Fruit fly (Drosophila melanogaster) whole organism, embryonic: ENCODE data around the gene CG42819.

Source experiments
- Bdp1 ChIP-seq: fragments of 200-800 bp; sonication (Bioruptor generic); optimal IDR thresholded peaks from 3 replicates; lab custom pipeline; 2016; ENCODE audit warnings: missing biosample characterization, missing genetic modification characterization
- Blimp-1 ChIP-seq: fragments of 200-800 bp; sonication (Bioruptor generic); optimal IDR thresholded peaks from 3 replicates; lab custom pipeline; 2018; ENCODE audit warnings: missing biosample characterization, missing genetic modification characterization, mild to moderate bottlenecking, moderate library complexity, missing genetic modification reagents
- BtbVII ChIP-seq: fragments of 200-800 bp; sonication (Bioruptor generic); optimal IDR thresholded peaks from 3 replicates; lab custom pipeline; 2017; ENCODE audit warnings: missing biosample characterization, mild to moderate bottlenecking, missing genetic modification characterization
- CG11723 ChIP-seq: fragments of 200-800 bp; sonication (Bioruptor generic); optimal IDR thresholded peaks from 2 replicates; lab custom pipeline; 2017; ENCODE audit warnings: missing biosample characterization, mild to moderate bottlenecking, missing genetic modification characterization
- CG12104 ChIP-seq: fragments of 200-800 bp; sonication (Bioruptor generic); optimal IDR thresholded peaks from 3 replicates; lab custom pipeline; 2016; ENCODE audit warnings: missing biosample characterization, missing genetic modification characterization
- CG12391 ChIP-seq: fragments of 200-800 bp; sonication (Bioruptor generic); optimal IDR thresholded peaks from 3 replicates; lab custom pipeline; 2018; ENCODE audit warnings: missing biosample characterization, mild to moderate bottlenecking, missing genetic modification characterization, moderate library complexity
- CG14014 ChIP-seq: fragments of 200-800 bp; sonication (Bioruptor generic); IDR thresholded peaks from 2 replicates; pipeline ENCODE4 v1.3.6; 2022; ENCODE audit warnings: missing biosample characterization, missing genetic modification characterization
- CG1529 ChIP-seq: fragments of 200-800 bp; sonication (Bioruptor generic); optimal IDR thresholded peaks from 3 replicates; lab custom pipeline; 2018; ENCODE audit warnings: missing biosample characterization, missing genetic modification characterization
- CG1647 ChIP-seq: fragments of 200-800 bp; sonication (Bioruptor generic); optimal IDR thresholded peaks from 3 replicates; lab custom pipeline; 2016; ENCODE audit warnings: missing biosample characterization, missing genetic modification characterization
- CG18011 ChIP-seq: fragments of 200-800 bp; sonication (Bioruptor generic); optimal IDR thresholded peaks from 2 replicates; lab custom pipeline; 2017; ENCODE audit warnings: missing biosample characterization, missing genetic modification characterization, mild to moderate bottlenecking, moderate library complexity, missing genotype
- CG31365 ChIP-seq: fragments of 200-800 bp; sonication (Bioruptor generic); optimal IDR thresholded peaks from 2 replicates; lab custom pipeline; 2018; ENCODE audit warnings: missing biosample characterization, mild to moderate bottlenecking, missing genetic modification characterization
- CG32532 ChIP-seq: fragments of 200-800 bp; sonication (Bioruptor generic); IDR thresholded peaks from 2 replicates; pipeline ENCODE4 v1.3.6; 2022; ENCODE audit warnings: missing biosample characterization, missing genetic modification characterization
- CG3847 ChIP-seq: fragments of 200-800 bp; sonication (Bioruptor generic); IDR thresholded peaks from 2 replicates; pipeline ENCODE4 v1.3.6; 2022; ENCODE audit warnings: missing biosample characterization, missing genetic modification characterization
- CG6689 ChIP-seq: fragments of 200-800 bp; sonication (Bioruptor generic); IDR thresholded peaks from 2 replicates; pipeline ENCODE4 v1.3.6; 2022; ENCODE audit warnings: missing biosample characterization, missing genetic modification characterization
- CG6765 ChIP-seq: fragments of 200-800 bp; sonication (Bioruptor generic); optimal IDR thresholded peaks from 3 replicates; lab custom pipeline; 2017; ENCODE audit warnings: missing biosample characterization, mild to moderate bottlenecking, missing genetic modification characterization
- CG6791 ChIP-seq: fragments of 200-800 bp; sonication (Bioruptor generic); IDR thresholded peaks from 3 replicates; pipeline ENCODE4 v1.3.6; 2022; ENCODE audit warnings: missing biosample characterization, missing genetic modification characterization; ENCODE audit not compliant: partially characterized antibody
- CG6813 ChIP-seq: fragments of 200-800 bp; sonication (Bioruptor generic); optimal IDR thresholded peaks from 2 replicates; lab custom pipeline; 2017; ENCODE audit warnings: missing biosample characterization, missing genetic modification characterization, mild to moderate bottlenecking, moderate library complexity, missing genetic modification reagents
- CG7357 ChIP-seq: fragments of 200-800 bp; sonication (Bioruptor generic); IDR thresholded peaks from 3 replicates; pipeline ENCODE4 v1.3.6; 2022; ENCODE audit warnings: missing biosample characterization, missing genetic modification characterization
- CG7372 ChIP-seq: fragments of 200-800 bp; sonication (Bioruptor generic); IDR thresholded peaks from 2 replicates; pipeline ENCODE4 v1.3.6; 2022; ENCODE audit warnings: missing biosample characterization, missing genetic modification characterization
- CG7987 ChIP-seq: fragments of 200-800 bp; sonication (Bioruptor generic); optimal IDR thresholded peaks from 2 replicates; lab custom pipeline; 2018; ENCODE audit warnings: missing biosample characterization, mild to moderate bottlenecking, missing genetic modification characterization, moderate library complexity
- CG9609 ChIP-seq: fragments of 200-800 bp; sonication (Bioruptor generic); optimal IDR thresholded peaks from 3 replicates; lab custom pipeline; 2016; ENCODE audit warnings: missing biosample characterization, missing genetic modification characterization
- CG9876 ChIP-seq: fragments of 200-800 bp; sonication (Bioruptor generic); optimal IDR thresholded peaks from 2 replicates; lab custom pipeline; 2016; ENCODE audit warnings: missing biosample characterization, missing genetic modification characterization
- Chrac-16 ChIP-seq: fragments of 200-800 bp; sonication (Bioruptor generic); optimal IDR thresholded peaks from 3 replicates; lab custom pipeline; 2016; ENCODE audit warnings: missing biosample characterization, missing genetic modification characterization
- Dbx ChIP-seq: fragments of 200-800 bp; sonication (Bioruptor generic); IDR thresholded peaks from 3 replicates; pipeline ENCODE4 v1.3.6; 2022; ENCODE audit warnings: missing biosample characterization, missing genetic modification characterization
- Med ChIP-seq: fragments of 200-800 bp; sonication (Bioruptor generic); peaks from one replicate; lab custom pipeline; 2016; ENCODE audit warnings: missing biosample characterization, missing genetic modification characterization, mild to moderate bottlenecking, inconsistent platforms, moderate library complexity
- Meics ChIP-seq: fragments of 200-800 bp; sonication (Bioruptor generic); optimal IDR thresholded peaks from 2 replicates; lab custom pipeline; 2017; ENCODE audit warnings: missing biosample characterization, mild to moderate bottlenecking, missing genetic modification characterization
- Mrtf ChIP-seq: fragments of 200-800 bp; sonication (Bioruptor generic); IDR thresholded peaks from 3 replicates; pipeline ENCODE4 v1.3.6; 2022; ENCODE audit warnings: missing biosample characterization, missing genetic modification characterization
- Ravus ChIP-seq: fragments of 200-800 bp; sonication (Bioruptor generic); IDR thresholded peaks from 2 replicates; pipeline ENCODE4 v1.3.6; 2022; ENCODE audit warnings: missing biosample characterization, missing genetic modification characterization
- Xbp1 ChIP-seq: fragments of 200-800 bp; sonication (Bioruptor generic); optimal IDR thresholded peaks from 3 replicates; lab custom pipeline; 2016; ENCODE audit warnings: missing biosample characterization, mild to moderate bottlenecking, missing genetic modification characterization
- al ChIP-seq: fragments of 200-800 bp; sonication (Bioruptor generic); IDR thresholded peaks from 2 replicates; pipeline ENCODE4 v1.3.6; 2022; ENCODE audit warnings: missing biosample characterization, missing genetic modification characterization
- caup ChIP-seq: fragments of 200-800 bp; sonication (Bioruptor generic); optimal IDR thresholded peaks from 3 replicates; lab custom pipeline; 2017; ENCODE audit warnings: missing biosample characterization, mild to moderate bottlenecking, missing genetic modification characterization, moderate library complexity; ENCODE audit not compliant: severe bottlenecking
- crc ChIP-seq: fragments of 200-800 bp; sonication (Bioruptor generic); optimal IDR thresholded peaks from 2 replicates; lab custom pipeline; 2016; ENCODE audit warnings: missing biosample characterization, missing genetic modification characterization
- emc ChIP-seq: fragments of 200-800 bp; sonication (Bioruptor generic); optimal IDR thresholded peaks from 2 replicates; lab custom pipeline; 2016; ENCODE audit warnings: missing biosample characterization, missing genetic modification characterization
- lbe ChIP-seq: fragments of 200-800 bp; sonication (Bioruptor generic); optimal IDR thresholded peaks from 2 replicates; lab custom pipeline; 2016; ENCODE audit warnings: missing biosample characterization, mild to moderate bottlenecking, missing genetic modification characterization
- lilli ChIP-seq: fragments of 200-800 bp; sonication (Bioruptor generic); optimal IDR thresholded peaks from 3 replicates; lab custom pipeline; 2016; ENCODE audit warnings: missing biosample characterization, missing genetic modification characterization
- nmo ChIP-seq: fragments of 200-800 bp; sonication (Bioruptor generic); optimal IDR thresholded peaks from 2 replicates; lab custom pipeline; 2018; ENCODE audit warnings: missing biosample characterization, mild to moderate bottlenecking, missing genetic modification characterization, moderate library complexity
- otp ChIP-seq: fragments of 200-800 bp; sonication (Bioruptor generic); IDR thresholded peaks from 3 replicates; pipeline ENCODE4, ENCODE4 v1.3.6; 2022; ENCODE audit warnings: missing biosample characterization, missing genetic modification characterization
- p53 ChIP-seq: fragments of 200-800 bp; sonication (Bioruptor generic); optimal IDR thresholded peaks from 2 replicates; lab custom pipeline; 2016; ENCODE audit warnings: missing biosample characterization, missing genetic modification characterization
- row ChIP-seq: fragments of 200-800 bp; sonication (Bioruptor generic); IDR thresholded peaks from 3 replicates; pipeline ENCODE4 v1.3.6; 2022; ENCODE audit warnings: missing biosample characterization, missing genetic modification characterization
- slbo ChIP-seq: fragments of 200-800 bp; sonication (Bioruptor generic); IDR thresholded peaks from 2 replicates; pipeline ENCODE4 v1.3.6; 2022; ENCODE audit warnings: missing biosample characterization, missing genetic modification characterization
- slou ChIP-seq: fragments of 200-800 bp; sonication (Bioruptor generic); optimal IDR thresholded peaks from 3 replicates; lab custom pipeline; 2016; ENCODE audit warnings: missing biosample characterization, missing genetic modification characterization
- twi ChIP-seq: fragments of 200-800 bp; optimal IDR thresholded peaks from 2 replicates; lab custom pipeline; 2019; ENCODE audit warnings: missing biosample characterization, mild to moderate bottlenecking, missing genetic modification characterization, moderate library complexity

CG42819 gene

DNA sequence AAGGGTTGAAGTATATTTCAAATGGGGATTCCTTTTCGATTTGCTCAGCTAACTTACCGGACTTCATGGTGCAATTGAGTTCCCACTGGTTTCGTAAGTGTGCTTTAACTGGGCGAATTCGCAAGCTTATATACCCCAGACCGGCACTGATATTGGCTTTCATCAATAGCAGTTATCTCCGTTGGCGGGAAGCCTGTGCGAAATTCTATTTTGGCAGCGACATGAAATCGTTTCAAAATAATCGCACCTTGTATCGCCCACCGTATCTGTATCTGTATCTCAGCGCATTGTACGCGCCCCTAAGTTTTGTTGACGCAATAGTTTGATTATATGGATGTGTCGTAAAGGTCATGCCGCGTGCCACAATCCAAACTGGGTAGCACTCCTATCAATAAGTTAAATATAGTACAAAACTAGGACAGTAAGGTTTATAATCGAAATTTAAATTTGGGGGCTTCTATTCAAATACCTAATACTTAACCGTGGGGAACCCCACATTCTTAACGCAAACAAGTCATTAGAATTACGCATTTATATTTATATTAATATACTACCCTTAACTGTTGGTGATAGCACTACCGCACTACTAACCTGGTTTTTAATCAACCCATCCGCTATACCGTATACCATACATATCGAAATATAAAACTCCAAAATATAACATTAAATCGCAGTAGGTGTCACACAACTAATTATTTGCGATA, 7.0 kb upstream of the CG42819 start, which contains the start of the genes Peritrophin-15a and CG13385:
Peritrophin-15a (minus strand) TSS at position 101 of the 704 bp plus-strand sequence.
CG13385 (plus strand) TSS at position 654 of the 704 bp plus-strand sequence.
- TF ChIP-seq CG6791 (GFP tag; lab: Robert Waterston, UW): no peak

DNA sequence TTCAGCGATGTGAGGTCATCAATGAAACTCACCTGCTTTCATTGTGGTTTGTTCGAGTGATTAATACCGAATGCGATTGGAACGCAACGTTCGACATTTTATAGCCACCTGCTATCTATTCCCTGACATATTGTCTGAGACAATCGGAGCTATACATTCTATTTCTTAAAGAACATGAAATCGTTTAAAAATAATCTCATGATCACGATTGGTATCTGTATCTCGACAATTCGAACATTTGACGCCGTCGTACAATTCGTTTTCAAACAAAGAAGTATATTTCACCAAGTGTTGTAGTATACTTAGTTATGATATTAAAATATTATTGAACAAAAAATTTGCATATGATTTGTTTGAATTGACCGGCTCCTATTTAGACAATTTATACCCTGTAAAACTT, 5.7 kb upstream of the CG42819 start, which contains the start of gene Peritrophin-15b:
Peritrophin-15b (minus strand) TSS at position 101 of the 400 bp plus-strand sequence.
- no peak for TF ChIP-seq CG12104
- TF ChIP-seq CG14014 (GFP tag; lab: Robert Waterston, UW): no peak
- TF ChIP-seq CG1529 (GFP tag; lab: Kevin White, UChicago): no peak
- no peak for TF ChIP-seq slbo
- no peak for TF ChIP-seq row (GFP tag; lab: Robert Waterston, UW)
- no peak for TF ChIP-seq CG32532 (GFP tag; lab: Robert Waterston, UW)
- TF ChIP-seq Dbx (GFP tag; lab: Robert Waterston, UW): no peak
- TF ChIP-seq otp (GFP tag; lab: Robert Waterston, UW): no peak
- TF ChIP-seq CG31365 (tag; lab: Kevin White, UChicago): no peak
- no peak for TF ChIP-seq CG12391
- no peak for TF ChIP-seq p53 (GFP tag; lab: Kevin White, UChicago)
- TF ChIP-seq CG18011: no peak
- TF ChIP-seq CG7357 (GFP tag; lab: Robert Waterston, UW): no peak
- TF ChIP-seq CG9876 (GFP tag; lab: Kevin White, UChicago): no peak
- no peak for TF ChIP-seq twi
- no peak for TF ChIP-seq CG11723
- no peak for TF ChIP-seq CG6765 (GFP tag; lab: Kevin White, UChicago)

DNA sequence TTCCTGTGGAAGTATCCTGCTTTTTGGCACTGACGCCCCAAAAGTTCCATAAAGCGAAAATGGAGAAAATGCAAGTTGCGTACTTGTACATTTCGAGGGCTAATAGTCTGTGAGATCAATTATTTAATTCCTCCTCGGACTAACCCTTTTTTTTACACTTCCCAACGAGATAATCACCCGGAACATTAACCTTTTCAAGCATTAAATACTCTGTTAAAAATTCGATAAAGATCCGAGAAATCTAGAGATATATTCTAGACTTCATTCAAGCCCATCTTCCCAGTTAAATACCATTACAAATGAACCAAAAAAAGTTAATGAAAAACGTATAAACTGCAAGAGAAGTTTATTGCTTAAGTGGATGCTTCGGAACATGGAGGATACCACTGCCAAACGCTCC, 5.0 kb upstream of the CG42819 start, which contains the start of gene lectin-29Ca:
lectin-29Ca (minus strand) TSS at position 101 of the 400 bp plus-strand sequence.
- no peak for TF ChIP-seq Xbp1 (GFP tag; lab: Kevin White, UChicago)
- TF ChIP-seq CG7372: no peak
- TF ChIP-seq al: no peak
- TF ChIP-seq Med (GFP tag; lab: Kevin White, UChicago): no peak
- TF ChIP-seq CG3847 (GFP tag; lab: Robert Waterston, UW): no peak
- TF ChIP-seq nmo (GFP tag; lab: Kevin White, UChicago): no peak
- no peak for TF ChIP-seq crc (GFP tag; lab: Kevin White, UChicago)
- no peak for TF ChIP-seq slou (GFP tag; lab: Kevin White, UChicago)
- TF ChIP-seq CG9609: no peak
- TF ChIP-seq Mrtf: no peak
- no peak for TF ChIP-seq CG1647 (GFP tag; lab: Kevin White, UChicago)

DNA sequence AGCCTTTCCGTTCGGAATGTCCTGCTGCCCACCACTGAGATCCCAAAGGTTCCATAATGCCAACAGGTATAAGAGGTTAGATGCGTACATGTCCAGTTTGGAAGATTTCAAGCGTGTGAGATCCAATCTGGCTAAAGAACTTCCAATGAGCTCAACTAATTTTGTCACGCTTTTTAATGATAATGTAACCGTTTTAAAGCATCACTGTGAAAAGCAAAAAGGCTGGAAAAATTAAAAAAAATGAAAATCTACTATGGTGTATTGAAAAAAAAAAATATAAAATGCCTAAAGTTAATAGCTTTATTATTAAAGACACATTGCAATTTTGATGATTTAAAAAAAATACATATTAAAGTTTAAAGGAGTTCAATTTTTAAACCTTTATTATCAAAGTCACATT, 4.0 kb upstream of the CG42819 start, which contains the start of gene Acp29AB:
Acp29AB (minus strand) TSS at position 101 of the 400 bp plus-strand sequence.
- no peak for TF ChIP-seq CG6813 (GFP tag; lab: Kevin White, UChicago)
- TF ChIP-seq BtbVII: no peak
- no peak for TF ChIP-seq Bdp1 (GFP tag; lab: Kevin White, UChicago)
- TF ChIP-seq Ravus: no peak
- no peak for TF ChIP-seq lilli (GFP tag; lab: Kevin White, UChicago)
- TF ChIP-seq lbe (GFP tag; lab: Kevin White, UChicago): no peak
- TF ChIP-seq Blimp-1 (GFP tag; lab: Kevin White, UChicago): no peak
- no peak for TF ChIP-seq caup (GFP tag; lab: Kevin White, UChicago)
- no peak for TF ChIP-seq CG6689 (GFP tag; lab: Robert Waterston, UW)
- TF ChIP-seq Chrac-16 (GFP tag; lab: Kevin White, UChicago): no peak
- no peak for TF ChIP-seq emc (GFP tag; lab: Kevin White, UChicago)
- no peak for TF ChIP-seq Meics
- TF ChIP-seq CG7987 (GFP tag; lab: Kevin White, UChicago): no peak
